Fruit fly (Drosophila melanogaster): ENCODE measurements around the gene CG11122.

CG11122 gene

dm6 chrX:11149201-11149600, 24.7 kb upstream of the CG11122 start, which contains the start of gene Lint-1:
Gene Lint-1 (plus strand): TSS chrX:11149323.
- no peak for TF ChIP-seq Lpt (GFP tag; optimal IDR thresholded peaks at IDR 0.05)
- TF ChIP-seq Eip78C (GFP tag): peak; percentile 60
- peak; percentile 43 for TF ChIP-seq OdsH (GFP tag; optimal IDR thresholded peaks at IDR 0.05)
- TF ChIP-seq Sox102F (GFP tag; optimal IDR thresholded peaks at IDR 0.05): peak; percentile 13
- peak; percentile 5 for TF ChIP-seq Eip75B (GFP tag; optimal IDR thresholded peaks at IDR 0.05)
- TF ChIP-seq salr (GFP tag; optimal IDR thresholded peaks at IDR 0.05): no peak
- no peak for TF ChIP-seq CG6854 (GFP tag; optimal IDR thresholded peaks at IDR 0.05)
- peak; percentile 18 for TF ChIP-seq Ets21C (GFP tag; optimal IDR thresholded peaks at IDR 0.05)
- TF ChIP-seq Hr39 (GFP tag; optimal IDR thresholded peaks at IDR 0.05): peak; percentile 52
- no peak for TF ChIP-seq Eip93F (GFP tag; optimal IDR thresholded peaks at IDR 0.05)
- peak; percentile 40 for TF ChIP-seq topi (GFP tag; optimal IDR thresholded peaks at IDR 0.05)
- TF ChIP-seq svp (GFP tag): peak; percentile 69
- TF ChIP-seq CG32006 (GFP tag; optimal IDR thresholded peaks at IDR 0.05): no peak
- TF ChIP-seq CG4318 (GFP tag; optimal IDR thresholded peaks at IDR 0.05): no peak
- no peak for TF ChIP-seq fd59A (GFP tag; optimal IDR thresholded peaks at IDR 0.05)
- TF ChIP-seq Met (GFP tag; optimal IDR thresholded peaks at IDR 0.05): peak; percentile 34
- no peak for TF ChIP-seq Hr38 (GFP tag; optimal IDR thresholded peaks at IDR 0.05)
- peak; percentile 15 for TF ChIP-seq Hr4 (GFP tag; optimal IDR thresholded peaks at IDR 0.05)
- peak; percentile 5 for TF ChIP-seq CG8632 (GFP tag; optimal IDR thresholded peaks at IDR 0.05)
- peak; percentile 54 for TF ChIP-seq lz (GFP tag; optimal IDR thresholded peaks at IDR 0.05)
- TF ChIP-seq CG11762 (GFP tag; optimal IDR thresholded peaks at IDR 0.05; ENCODE audit: insufficient read depth): no peak
- TF ChIP-seq CG31627 (GFP tag; optimal IDR thresholded peaks at IDR 0.05): peak; percentile 48
- peak; percentile 16 for TF ChIP-seq esn (GFP tag; optimal IDR thresholded peaks at IDR 0.05)
- TF ChIP-seq vri (GFP tag; optimal IDR thresholded peaks at IDR 0.05): peak; percentile 54
- no peak for TF ChIP-seq CG34406 (GFP tag; optimal IDR thresholded peaks at IDR 0.05)
- TF ChIP-seq pdm3 (GFP tag; optimal IDR thresholded peaks at IDR 0.05): peak; percentile 49
- peak; percentile 5 for TF ChIP-seq CG3919 (GFP tag; optimal IDR thresholded peaks at IDR 0.05)
- TF ChIP-seq achi (GFP tag; optimal IDR thresholded peaks at IDR 0.05): peak; percentile 3
- peak; percentile 27 for TF ChIP-seq cyc (GFP tag; optimal IDR thresholded peaks at IDR 0.05)
- no peak for TF ChIP-seq CG6163 (GFP tag; IDR thresholded peaks at IDR 0.05)
- TF ChIP-seq CG10631 (GFP tag; optimal IDR thresholded peaks at IDR 0.05): peak; percentile 5
- TF ChIP-seq eg (GFP tag; IDR thresholded peaks at IDR 0.05): 0 out of 3 replicates have a peak, but pooled peaks have one; percentile 24
- TF ChIP-seq CG16779 (tag; optimal IDR thresholded peaks at IDR 0.05): no peak
- TF ChIP-seq Smox (GFP tag; optimal IDR thresholded peaks at IDR 0.05): peak; percentile 35
- no peak for TF ChIP-seq CG6808 (GFP tag; optimal IDR thresholded peaks at IDR 0.05)
- peak; percentile 23 for TF ChIP-seq acj6 (GFP tag; optimal IDR thresholded peaks at IDR 0.05)

dm6 chrX:11148272-11148835, 23.8 kb upstream of the CG11122 start, which contains the start of gene Ran:
Gene Ran (minus strand): TSS chrX:11148716.
- TF ChIP-seq dsx (GFP tag; optimal IDR thresholded peaks at IDR 0.05; ENCODE audit: poor library complexity, severe bottlenecking) (no peak), svp (GFP tag) (peak; percentile 24), salr (GFP tag; optimal IDR thresholded peaks at IDR 0.05) (no peak), Eip78C (GFP tag) (no peak), eg (GFP tag; IDR thresholded peaks at IDR 0.05) (0 out of 3 replicates have a peak, but pooled peaks have one; percentile 15), CG6808 (GFP tag; optimal IDR thresholded peaks at IDR 0.05) (no peak), Hr38 (GFP tag; optimal IDR thresholded peaks at IDR 0.05) (no peak), CG6854 (GFP tag; optimal IDR thresholded peaks at IDR 0.05) (peak; percentile 44), fd59A (GFP tag; optimal IDR thresholded peaks at IDR 0.05) (no peak), vri (GFP tag; optimal IDR thresholded peaks at IDR 0.05) (no peak), CG6163 (GFP tag; IDR thresholded peaks at IDR 0.05) (peak; percentile 34; the same call in 1 of the 3 replicates)

dm6 chrX:11147553-11148067, 23.1 kb upstream of the CG11122 start:
- TF ChIP-seq Blimp-1 (GFP tag; optimal IDR thresholded peaks at IDR 0.05) (no peak), Hr38 (GFP tag; optimal IDR thresholded peaks at IDR 0.05) (no peak), CG32006 (GFP tag; optimal IDR thresholded peaks at IDR 0.05) (no peak), CG8119 (GFP tag; IDR thresholded peaks at IDR 0.05) (peak; percentile 28; the same call in 1 of the 3 replicates), Gug (GFP tag; IDR thresholded peaks at IDR 0.05) (no peak), Sox102F (GFP tag; optimal IDR thresholded peaks at IDR 0.05) (peak; percentile 1), CG6792 (GFP tag; optimal IDR thresholded peaks at IDR 0.05) (no peak), Sox15 (GFP tag; optimal IDR thresholded peaks at IDR 0.05) (no peak), CG10631 (GFP tag; optimal IDR thresholded peaks at IDR 0.05) (no peak), fkh (GFP tag; optimal IDR thresholded peaks at IDR 0.05) (no peak), CG15336 (GFP tag; IDR thresholded peaks at IDR 0.05) (0 out of 2 replicates have a peak, but pooled peaks have one; percentile 7), Met (GFP tag; optimal IDR thresholded peaks at IDR 0.05) (no peak), CG1621 (tag; optimal IDR thresholded peaks at IDR 0.05) (no peak), fd59A (GFP tag; optimal IDR thresholded peaks at IDR 0.05) (no peak), eg (GFP tag; IDR thresholded peaks at IDR 0.05) (no peak), CG31627 (GFP tag; optimal IDR thresholded peaks at IDR 0.05) (no peak), Eip78C (GFP tag) (peak; percentile 30), CG8319 (GFP tag; optimal IDR thresholded peaks at IDR 0.05) (no peak), cyc (GFP tag; optimal IDR thresholded peaks at IDR 0.05) (no peak), CG11762 (GFP tag; optimal IDR thresholded peaks at IDR 0.05; ENCODE audit: insufficient read depth) (no peak), svp (GFP tag) (no peak)
